Fruit fly (Drosophila melanogaster): ENCODE results near the gene mei-41.

mei-41 gene

DNA sequence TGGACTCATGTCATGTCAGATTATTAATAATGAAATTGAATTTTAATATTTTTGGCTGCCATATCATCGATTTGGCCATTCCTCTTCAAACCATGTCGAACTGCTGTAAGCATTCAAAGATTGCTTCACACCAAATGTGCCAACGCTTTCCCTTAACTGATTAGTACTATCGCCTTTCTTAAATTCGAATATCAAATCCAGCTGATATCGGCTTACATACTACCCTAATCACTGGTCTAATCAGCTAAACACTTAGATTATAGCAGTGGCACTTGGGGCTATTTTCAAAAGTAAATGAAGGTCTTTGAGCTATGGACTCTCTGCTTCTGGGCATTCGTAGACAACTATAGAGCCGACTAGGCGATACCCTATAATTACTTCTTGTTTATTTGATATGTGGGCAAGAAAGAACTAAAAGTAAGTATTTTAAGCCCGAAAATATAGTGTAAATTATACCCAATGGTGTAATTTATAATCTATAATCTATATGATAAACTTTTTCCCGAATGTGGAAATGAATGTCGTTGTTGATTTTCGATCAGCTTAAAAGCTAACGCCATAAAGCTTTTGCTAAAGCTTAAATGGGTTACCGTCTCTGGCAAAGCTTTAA lies 12.4 kb downstream of the mei-41 start (continued):
- TF ChIP-seq CG5953 (GFP tag; IDR thresholded peaks at IDR 0.05): peak; percentile 81
- TF ChIP-seq esg (GFP tag; conservative IDR thresholded peaks at IDR 0.05): peak; percentile 69
- TF ChIP-seq pum (GFP tag; optimal IDR thresholded peaks at IDR 0.05): peak; percentile 36
- TF ChIP-seq Eip74EF (GFP tag; optimal IDR thresholded peaks at IDR 0.05): peak in 1 of 2 experiments; percentile 74
- TF ChIP-seq CG17186 (GFP tag; optimal IDR thresholded peaks at IDR 0.05): no peak
- TF ChIP-seq CG8478 (optimal IDR thresholded peaks at IDR 0.05): no peak
- peak; percentile 79 for TF ChIP-seq stc (GFP tag; IDR thresholded peaks at IDR 0.05)
- peak; percentile 48 for TF ChIP-seq schlank (tag; optimal IDR thresholded peaks at IDR 0.05)
- TF ChIP-seq abd-A (tag; optimal IDR thresholded peaks at IDR 0.05): no peak
- TF ChIP-seq z (GFP tag; IDR thresholded peaks at IDR 0.05): 0 out of 3 replicates have a peak, but pooled peaks have one; percentile 16
- no peak for TF ChIP-seq ab (GFP tag; optimal IDR thresholded peaks at IDR 0.05)
- TF ChIP-seq Oli (tag; optimal IDR thresholded peaks at IDR 0.05): peak; percentile 85
- peak; percentile 63 for TF ChIP-seq CG14050 (GFP tag; IDR thresholded peaks at IDR 0.05)
- 0 out of 2 replicates have a peak, but pooled peaks have one; percentile 33 for TF ChIP-seq CG11696 (GFP tag; IDR thresholded peaks at IDR 0.05)
- TF ChIP-seq grn (GFP tag; optimal IDR thresholded peaks at IDR 0.05): peak; percentile 94
- TF ChIP-seq Nf-YA (GFP tag; IDR thresholded peaks at IDR 0.05): peak; percentile 65
- peak; percentile 71 for TF ChIP-seq CG13296 (GFP tag; optimal IDR thresholded peaks at IDR 0.05)
- TF ChIP-seq caup (GFP tag; optimal IDR thresholded peaks at IDR 0.05; ENCODE audit: severe bottlenecking): peak; percentile 79
- TF ChIP-seq CG3065 (GFP tag; optimal IDR thresholded peaks at IDR 0.05): no peak
- peak; percentile 71 for TF ChIP-seq CG14014 (GFP tag; IDR thresholded peaks at IDR 0.05)
- TF ChIP-seq crol (GFP tag; IDR thresholded peaks at IDR 0.05): no peak
- TF ChIP-seq CG11398 (GFP tag; optimal IDR thresholded peaks at IDR 0.05): peak; percentile 15
- TF ChIP-seq so (GFP tag; IDR thresholded peaks at IDR 0.05): peak; percentile 85
- TF ChIP-seq chm (GFP tag; IDR thresholded peaks at IDR 0.05): peak; percentile 65; the same call in 1 of the 2 replicates
- no peak for TF ChIP-seq gro (GFP tag; optimal IDR thresholded peaks at IDR 0.05)
- peak; percentile 47 for TF ChIP-seq kay (GFP tag; optimal IDR thresholded peaks at IDR 0.05)
- TF ChIP-seq cato (GFP tag; optimal IDR thresholded peaks at IDR 0.05; ENCODE audit: borderline replicate concordance): no peak
- TF ChIP-seq CG6791 (GFP tag; IDR thresholded peaks at IDR 0.05; ENCODE audit: partially characterized antibody): no peak
- no peak for TF ChIP-seq cad (GFP tag; optimal IDR thresholded peaks at IDR 0.05)
- TF ChIP-seq cg (GFP tag; optimal IDR thresholded peaks at IDR 0.05): no peak
- TF ChIP-seq fru (optimal IDR thresholded peaks at IDR 0.05): no peak
- TF ChIP-seq shn (GFP tag; optimal IDR thresholded peaks at IDR 0.05): no peak
- TF ChIP-seq Dll (GFP tag; IDR thresholded peaks at IDR 0.05; ENCODE audit: partially characterized antibody): no peak
- TF ChIP-seq wek (GFP tag; optimal IDR thresholded peaks at IDR 0.05): no peak
- peak; percentile 38 for TF ChIP-seq nerfin-1 (tag; optimal IDR thresholded peaks at IDR 0.05)
- peak; percentile 4 for TF ChIP-seq lbe (GFP tag; optimal IDR thresholded peaks at IDR 0.05)
- no peak for TF ChIP-seq Sin3A (optimal IDR thresholded peaks at IDR 0.05)
- TF ChIP-seq run (tag; optimal IDR thresholded peaks at IDR 0.05): peak; percentile 61
- TF ChIP-seq CG12155 (GFP tag; optimal IDR thresholded peaks at IDR 0.05): no peak
- peak; percentile 91 for TF ChIP-seq lab (GFP tag; optimal IDR thresholded peaks at IDR 0.05)
- TF ChIP-seq CG34376 (GFP tag; optimal IDR thresholded peaks at IDR 0.05): peak; percentile 96
- peak in 1 of 2 experiments; percentile 23 for TF ChIP-seq crp (GFP tag; optimal IDR thresholded peaks at IDR 0.05)
- no peak for TF ChIP-seq CG17912 (GFP tag; optimal IDR thresholded peaks at IDR 0.05)
- peak; percentile 60; the same call in 1 of the 2 replicates for TF ChIP-seq CG6272 (GFP tag; IDR thresholded peaks at IDR 0.05)
- TF ChIP-seq Hr78 (GFP tag; optimal IDR thresholded peaks at IDR 0.05): peak in 1 of 2 experiments; percentile 8
- TF ChIP-seq chif (GFP tag; optimal IDR thresholded peaks at IDR 0.05): peak; percentile 32
- peak; percentile 46; the same call in 1 of the 2 replicates for TF ChIP-seq MBD-R2 (GFP tag; IDR thresholded peaks at IDR 0.05)
- 0 out of 3 replicates have a peak, but pooled peaks have one; percentile 15 for TF ChIP-seq CG3726 (GFP tag; IDR thresholded peaks at IDR 0.05)
- peak; percentile 68 for TF ChIP-seq CG15011 (GFP tag; optimal IDR thresholded peaks at IDR 0.05)
- peak; percentile 72 for TF ChIP-seq nmo (GFP tag; optimal IDR thresholded peaks at IDR 0.05)

All from whole organism, embryonic.